Fruit fly (Drosophila melanogaster) Kc167 (cell line): ENCODE measurements around the gene CG31681.

ENCODE experiments used
- Myc ChIP-seq: fragments of >200 bp; optimal IDR thresholded peaks from 2 replicates; lab custom pipeline; 2017; ENCODE audit warnings: missing external identifiers
- h ChIP-seq: fragments of >200 bp; optimal IDR thresholded peaks from 3 replicates; lab custom pipeline; 2018; ENCODE audit warnings: missing external identifiers
- insv ChIP-seq: fragments of >200 bp; optimal IDR thresholded peaks from 3 replicates; lab custom pipeline; 2018; ENCODE audit warnings: missing external identifiers
- psq ChIP-seq: fragments of >200 bp; optimal IDR thresholded peaks from 2 replicates; lab custom pipeline; 2017; ENCODE audit warnings: missing external identifiers
- ttk ChIP-seq: sonication (Bioruptor generic); optimal IDR thresholded peaks from 2 replicates; lab custom pipeline; 2017; ENCODE audit warnings: missing external identifiers

dm6 chr2L:2252241-2252640 lies 34.4 kb downstream of the CG31681 start, which contains the start of gene CG17239:
- TF ChIP-seq ttk (no peak), insv (lab: Kevin White, UChicago) (no peak), h (lab: Kevin White, UChicago) (no peak), psq (lab: Kevin White, UChicago) (no peak), Myc (lab: Kevin White, UChicago) (no peak)
